Fruit fly (Drosophila melanogaster): ENCODE measurements around the gene Acyp.

DNA sequence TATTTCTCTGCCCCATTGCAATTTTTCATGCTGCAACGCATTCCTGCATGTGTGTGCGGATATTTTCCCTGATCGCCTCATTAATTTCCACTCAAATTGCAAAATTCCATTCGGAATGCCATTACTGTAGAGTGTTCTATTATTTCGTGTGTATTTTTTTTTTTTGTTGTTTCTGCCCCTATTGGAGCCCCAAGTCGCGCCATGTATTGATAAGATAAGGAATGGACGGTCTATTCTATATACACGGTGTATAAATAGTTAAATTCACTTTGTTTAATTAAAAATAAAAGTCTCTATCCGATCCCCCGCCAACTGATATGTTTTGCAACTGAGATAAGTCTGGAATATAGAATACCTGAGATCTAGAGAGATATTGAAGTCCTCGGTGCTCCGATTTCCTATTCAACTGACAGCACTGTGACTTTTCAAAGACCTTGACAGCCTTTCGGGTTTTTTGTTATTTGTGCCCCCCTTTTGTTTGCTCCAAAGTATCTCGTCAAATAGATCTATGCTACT is 30.4 kb upstream of the Acyp start:
- TF ChIP-seq OdsH (GFP tag; optimal IDR thresholded peaks at IDR 0.05) (no peak), sage (GFP tag; optimal IDR thresholded peaks at IDR 0.05) (no peak), foxo (GFP tag; optimal IDR thresholded peaks at IDR 0.05) (no peak), Hnf4 (GFP tag; optimal IDR thresholded peaks at IDR 0.05) (no peak), dmrt93B (GFP tag; optimal IDR thresholded peaks at IDR 0.05) (no peak), tai (GFP tag; optimal IDR thresholded peaks at IDR 0.05) (no peak), CG9705 (GFP tag; optimal IDR thresholded peaks at IDR 0.05) (no peak), usp (GFP tag; optimal IDR thresholded peaks at IDR 0.05) (no peak), Jra (GFP tag; optimal IDR thresholded peaks at IDR 0.05) (no peak), h (GFP tag; optimal IDR thresholded peaks at IDR 0.05) (no peak), rgr (GFP tag; optimal IDR thresholded peaks at IDR 0.05) (no peak), GATAd (GFP tag; optimal IDR thresholded peaks at IDR 0.05) (no peak)

Measured in whole organism, wandering third instar larva.